Fruit fly (Drosophila melanogaster) whole organism, adult: ENCODE measurements around the gene CG6094.

Experiments
- Hr96 ChIP-seq: fragments of 200-800 bp; sonication (Bioruptor generic); optimal IDR thresholded peaks from 2 replicates; lab custom pipeline; 2016; ENCODE audit warnings: missing biosample characterization, missing genetic modification characterization
- kay ChIP-seq: fragments of 200-800 bp; sonication (Bioruptor generic); peaks from one replicate; lab custom pipeline; 2016; ENCODE audit warnings: missing biosample characterization, missing genetic modification characterization, borderline replicate concordance
- tj ChIP-seq: fragments of 200-800 bp; sonication (Bioruptor generic); optimal IDR thresholded peaks from 3 replicates; lab custom pipeline; 2017; ENCODE audit warnings: missing biosample characterization, mild to moderate bottlenecking, missing genetic modification characterization, moderate library complexity

dm6 chr2L:10553692-10554091 is 46.8 kb downstream of the CG6094 start:
- TF ChIP-seq Hr96: no peak
- TF ChIP-seq tj (GFP tag; lab: Kevin White, UChicago): no peak
- TF ChIP-seq kay: no peak
